Worm (Caenorhabditis elegans) whole organism, late embryonic: ENCODE data around the gene gst-44.

Source experiments
- C08G9.2 ChIP-seq: sonication (generic microtip); optimal IDR thresholded peaks from 2 replicates; lab custom pipeline; 2016; ENCODE audit warnings: mild to moderate bottlenecking, missing genetic modification characterization, moderate library complexity, missing compliant biosample characterization
- C38D4.7 ChIP-seq: fragments of 200-800 bp; sonication (Bioruptor generic); optimal IDR thresholded peaks from 2 replicates; lab custom pipeline; 2018; ENCODE audit warnings: mild to moderate bottlenecking, missing genetic modification characterization, moderate library complexity, missing compliant biosample characterization
- K02D7.2 ChIP-seq: sonication (generic microtip); optimal IDR thresholded peaks from 2 replicates; lab custom pipeline; 2017; ENCODE audit warnings: mild to moderate bottlenecking, missing genetic modification characterization, missing compliant biosample characterization
- K09A11.1 ChIP-seq: sonication (generic microtip); optimal IDR thresholded peaks from 2 replicates; lab custom pipeline; 2017; ENCODE audit warnings: antibody characterized with exemption, mild to moderate bottlenecking, missing genetic modification characterization, missing compliant biosample characterization; ENCODE audit not compliant: insufficient read depth
- T23F11.4 ChIP-seq: fragments of 200-800 bp; sonication (Bioruptor generic); optimal IDR thresholded peaks from 2 replicates; lab custom pipeline; 2018; ENCODE audit warnings: mild to moderate bottlenecking, missing genetic modification characterization, missing compliant biosample characterization
- Y22D7AL.16 ChIP-seq: sonication (generic microtip); optimal IDR thresholded peaks from 2 replicates; lab custom pipeline; 2016; ENCODE audit warnings: missing genetic modification characterization, missing compliant biosample characterization
- ahr-1 ChIP-seq: sonication (generic microtip); optimal IDR thresholded peaks from 2 replicates; lab custom pipeline; 2016; ENCODE audit warnings: missing genetic modification characterization, missing compliant biosample characterization
- ama-1 ChIP-seq: fragments of 150-350 bp; optimal IDR thresholded peaks from 2 replicates; lab custom pipeline; 2014
- ceh-14 ChIP-seq: sonication (generic microtip); optimal IDR thresholded peaks from 2 replicates; lab custom pipeline; 2016; ENCODE audit warnings: missing genotype, missing genetic modification characterization, missing compliant biosample characterization
- ceh-18 ChIP-seq: sonication (generic microtip); optimal IDR thresholded peaks from 2 replicates; lab custom pipeline; 2016; ENCODE audit warnings: missing genetic modification characterization, missing compliant biosample characterization
- ceh-30 ChIP-seq: fragments of 150-350 bp; optimal IDR thresholded peaks from 2 replicates; lab custom pipeline; 2014; ENCODE audit warnings: missing biosample characterization, missing genetic modification characterization
- ceh-31 ChIP-seq: sonication (generic microtip); optimal IDR thresholded peaks from 2 replicates; lab custom pipeline; 2016; ENCODE audit warnings: missing genetic modification characterization, missing compliant biosample characterization
- ceh-45 ChIP-seq: fragments of 200-800 bp; sonication (Bioruptor generic); IDR thresholded peaks from 2 replicates; pipeline ENCODE4 v1.3.6; 2022; ENCODE audit warnings: missing genetic modification reagents, missing genetic modification characterization, missing compliant biosample characterization
- ceh-48 ChIP-seq: sonication (generic microtip); optimal IDR thresholded peaks from 2 replicates; lab custom pipeline; 2016; ENCODE audit warnings: missing genetic modification characterization, inconsistent platforms, missing compliant biosample characterization
- ceh-9 ChIP-seq: sonication (generic microtip); optimal IDR thresholded peaks from 2 replicates; lab custom pipeline; 2016; ENCODE audit warnings: mild to moderate bottlenecking, missing genetic modification characterization, inconsistent platforms, missing compliant biosample characterization
- dve-1 ChIP-seq: sonication (generic microtip); optimal IDR thresholded peaks from 2 replicates; lab custom pipeline; 2017; ENCODE audit warnings: antibody characterized with exemption, mild to moderate bottlenecking, missing genetic modification characterization, missing compliant biosample characterization
- elt-2 ChIP-seq: sonication (generic microtip); optimal IDR thresholded peaks from 2 replicates; lab custom pipeline; 2016; ENCODE audit warnings: missing genetic modification reagents, missing genetic modification characterization, missing compliant biosample characterization
- ets-4 ChIP-seq: sonication (generic microtip); optimal IDR thresholded peaks from 2 replicates; lab custom pipeline; 2016; ENCODE audit warnings: missing genetic modification characterization, missing compliant biosample characterization
- eyg-1 ChIP-seq: sonication (generic microtip); optimal IDR thresholded peaks from 2 replicates; lab custom pipeline; 2016; ENCODE audit warnings: missing genotype, missing genetic modification characterization, missing compliant biosample characterization
- fkh-10 ChIP-seq: fragments of 150-350 bp; optimal IDR thresholded peaks from 2 replicates; lab custom pipeline; 2014; ENCODE audit warnings: missing biosample characterization, missing genetic modification reagents, missing genetic modification characterization
- fkh-6 ChIP-seq: sonication (generic microtip); optimal IDR thresholded peaks from 2 replicates; lab custom pipeline; 2016; ENCODE audit warnings: missing genetic modification characterization, missing compliant biosample characterization
- gmeb-2 ChIP-seq: sonication (generic microtip); optimal IDR thresholded peaks from 2 replicates; lab custom pipeline; 2016; ENCODE audit warnings: missing genetic modification characterization, inconsistent platforms, missing compliant biosample characterization
- hlh-15 ChIP-seq: sonication (generic microtip); optimal IDR thresholded peaks from 2 replicates; lab custom pipeline; 2016; ENCODE audit warnings: missing genetic modification characterization, missing compliant biosample characterization
- hlh-30 ChIP-seq: sonication (generic microtip); optimal IDR thresholded peaks from 2 replicates; lab custom pipeline; 2017; ENCODE audit warnings: antibody characterized with exemption, missing genetic modification characterization, missing compliant biosample characterization; ENCODE audit not compliant: insufficient read depth
- hlh-6 ChIP-seq: sonication (generic microtip); optimal IDR thresholded peaks from 2 replicates; lab custom pipeline; 2016; ENCODE audit warnings: missing genotype, missing genetic modification characterization, missing compliant biosample characterization
- hlh-8 ChIP-seq: sonication (generic microtip); optimal IDR thresholded peaks from 2 replicates; lab custom pipeline; 2016; ENCODE audit warnings: missing genotype, missing genetic modification characterization, missing compliant biosample characterization
- lim-6 ChIP-seq: sonication (generic microtip); optimal IDR thresholded peaks from 2 replicates; lab custom pipeline; 2016; ENCODE audit warnings: missing genetic modification characterization, missing compliant biosample characterization
- lin-11 ChIP-seq: fragments of 200-800 bp; sonication (Bioruptor generic); optimal IDR thresholded peaks from 2 replicates; lab custom pipeline; 2018; ENCODE audit warnings: mild to moderate bottlenecking, missing genetic modification characterization, missing compliant biosample characterization
- madf-2 ChIP-seq: sonication (generic microtip); optimal IDR thresholded peaks from 2 replicates; lab custom pipeline; 2017; ENCODE audit warnings: missing genetic modification characterization, missing compliant biosample characterization
- mec-3 ChIP-seq: sonication (generic microtip); optimal IDR thresholded peaks from 2 replicates; lab custom pipeline; 2016; ENCODE audit warnings: borderline replicate concordance, missing genetic modification characterization, missing compliant biosample characterization
- nfya-1 ChIP-seq: sonication (generic microtip); optimal IDR thresholded peaks from 2 replicates; lab custom pipeline; 2017; ENCODE audit warnings: missing genetic modification characterization, mild to moderate bottlenecking, missing compliant biosample characterization, antibody characterized with exemption, moderate library complexity
- nhr-11 ChIP-seq: fragments of 150-350 bp; optimal IDR thresholded peaks from 2 replicates; lab custom pipeline; 2014; ENCODE audit warnings: missing biosample characterization, missing genetic modification characterization
- nhr-232 ChIP-seq: sonication (generic microtip); optimal IDR thresholded peaks from 2 replicates; lab custom pipeline; 2016; ENCODE audit warnings: missing genetic modification characterization, missing compliant biosample characterization
- npax-4 ChIP-seq: sonication (generic microtip); optimal IDR thresholded peaks from 2 replicates; lab custom pipeline; 2016; ENCODE audit warnings: missing genetic modification characterization, missing compliant biosample characterization
- odd-2 ChIP-seq: sonication (generic microtip); optimal IDR thresholded peaks from 2 replicates; lab custom pipeline; 2017; ENCODE audit warnings: antibody characterized with exemption, mild to moderate bottlenecking, missing genetic modification characterization, missing compliant biosample characterization
- pag-3 ChIP-seq: sonication (generic microtip); optimal IDR thresholded peaks from 2 replicates; lab custom pipeline; 2016; ENCODE audit warnings: missing compliant biosample characterization, missing genetic modification characterization, borderline replicate concordance
- pax-1 ChIP-seq: fragments of 150-350 bp; optimal IDR thresholded peaks from 2 replicates; lab custom pipeline; 2014; ENCODE audit warnings: missing biosample characterization, missing genetic modification characterization
- pha-2 ChIP-seq: sonication (generic microtip); optimal IDR thresholded peaks from 2 replicates; lab custom pipeline; 2017; ENCODE audit warnings: mild to moderate bottlenecking, missing genetic modification characterization, missing compliant biosample characterization
- pha-4 ChIP-seq: fragments of 150-350 bp; optimal IDR thresholded peaks from 2 replicates; lab custom pipeline; 2018; ENCODE audit warnings: missing biosample characterization, missing genetic modification reagents, missing genetic modification characterization
- pqm-1 ChIP-seq: sonication (generic microtip); optimal IDR thresholded peaks from 2 replicates; lab custom pipeline; 2016; ENCODE audit warnings: missing genetic modification characterization, missing compliant biosample characterization
- ref-2 ChIP-seq: sonication (generic microtip); optimal IDR thresholded peaks from 2 replicates; lab custom pipeline; 2016; ENCODE audit warnings: missing genetic modification characterization, missing compliant biosample characterization
- rnt-1 ChIP-seq: sonication (generic microtip); optimal IDR thresholded peaks from 2 replicates; lab custom pipeline; 2016; ENCODE audit warnings: missing genetic modification characterization, missing compliant biosample characterization
- sox-2 ChIP-seq: fragments of 200-800 bp; sonication (Bioruptor generic); IDR thresholded peaks from 2 replicates; pipeline ENCODE4 v1.3.6; 2022; ENCODE audit warnings: missing genetic modification reagents, missing genetic modification characterization, missing compliant biosample characterization
- sox-4 ChIP-seq: sonication (generic microtip); optimal IDR thresholded peaks from 2 replicates; lab custom pipeline; 2017; ENCODE audit warnings: mild to moderate bottlenecking, missing genetic modification characterization, inconsistent platforms, missing compliant biosample characterization
- syd-9 ChIP-seq: sonication (generic microtip); optimal IDR thresholded peaks from 2 replicates; lab custom pipeline; 2016; ENCODE audit warnings: mild to moderate bottlenecking, missing genetic modification characterization, moderate library complexity, missing compliant biosample characterization
- tbx-7 ChIP-seq: sonication (generic microtip); optimal IDR thresholded peaks from 2 replicates; lab custom pipeline; 2016; ENCODE audit warnings: missing genotype, missing genetic modification characterization, missing compliant biosample characterization
- ttx-3 ChIP-seq: sonication (generic microtip); optimal IDR thresholded peaks from 2 replicates; lab custom pipeline; 2016; ENCODE audit warnings: missing genetic modification reagents, missing genetic modification characterization, missing compliant biosample characterization
- unc-42 ChIP-seq: sonication (generic microtip); optimal IDR thresholded peaks from 2 replicates; lab custom pipeline; 2016; ENCODE audit warnings: missing genotype, missing genetic modification characterization, missing compliant biosample characterization
- zip-5 ChIP-seq: sonication (generic microtip); optimal IDR thresholded peaks from 2 replicates; lab custom pipeline; 2016; ENCODE audit warnings: missing genetic modification characterization, missing compliant biosample characterization
- ztf-16 ChIP-seq: sonication (generic microtip); optimal IDR thresholded peaks from 2 replicates; lab custom pipeline; 2017; ENCODE audit warnings: missing genetic modification characterization, missing compliant biosample characterization

The gst-44 gene

DNA sequence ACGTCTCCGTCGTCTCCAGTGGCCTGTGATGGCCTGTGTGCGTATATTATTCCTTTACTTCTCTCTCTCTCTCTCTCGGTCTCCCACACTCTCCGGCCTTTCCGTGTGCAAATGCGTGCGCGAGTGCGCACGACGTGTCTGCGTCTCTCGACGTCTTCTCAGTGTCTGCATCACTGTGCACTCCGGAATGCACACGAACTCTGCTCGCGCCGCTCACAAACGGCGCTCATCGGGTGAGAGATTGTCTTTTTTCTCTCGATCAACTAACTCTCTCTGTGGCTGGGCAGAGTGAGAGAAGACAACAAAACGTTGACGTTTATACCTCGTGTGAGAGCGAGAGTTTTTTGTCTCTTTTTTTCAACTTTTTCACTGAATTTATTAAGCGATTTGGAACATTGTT is 34.8 kb upstream of the gst-44 start (continued):
- TF ChIP-seq nhr-232 (tag; lab: Kevin White, UChicago) (no peak), hlh-30 (tag; lab: Kevin White, UChicago) (peak; percentile 76), fkh-6 (tag; lab: Kevin White, UChicago) (no peak), lim-6 (tag; lab: Kevin White, UChicago) (peak; percentile 41), sox-2 (GFP tag; lab: Robert Waterston, UW) (no peak), zip-5 (no peak), K02D7.2 (tag; lab: Kevin White, UChicago) (no peak), pha-4 (tag; lab: Kevin White, UChicago) (no peak), C38D4.7 (GFP tag; lab: Kevin White, UChicago) (no peak), ceh-30 (tag; lab: Kevin White, UChicago) (peak; percentile 47), ceh-48 (tag; lab: Kevin White, UChicago) (no peak), madf-2 (tag; lab: Kevin White, UChicago) (no peak), hlh-6 (no peak), ceh-9 (tag; lab: Kevin White, UChicago) (no peak), fkh-10 (GFP tag; lab: Kevin White, UChicago) (no peak), Y22D7AL.16 (tag; lab: Kevin White, UChicago) (no peak), eyg-1 (tag; lab: Kevin White, UChicago) (peak; percentile 62), ceh-31 (tag; lab: Kevin White, UChicago) (peak; percentile 91), ztf-16 (tag; lab: Kevin White, UChicago) (peak; percentile 53), unc-42 (peak; percentile 75), hlh-15 (no peak), C08G9.2 (tag; lab: Kevin White, UChicago) (peak; percentile 60), gmeb-2 (tag; lab: Kevin White, UChicago) (no peak), ref-2 (tag; lab: Kevin White, UChicago) (no peak), ceh-14 (tag; lab: Kevin White, UChicago) (peak; percentile 58), sox-4 (tag; lab: Kevin White, UChicago) (no peak), npax-4 (tag; lab: Kevin White, UChicago) (no peak), ceh-45 (GFP tag; lab: Robert Waterston, UW) (no peak), odd-2 (no peak), dve-1 (peak; percentile 37), nhr-11 (tag; lab: Kevin White, UChicago) (no peak), ahr-1 (tag; lab: Kevin White, UChicago) (no peak), ttx-3 (tag; lab: Kevin White, UChicago) (no peak), ceh-18 (tag; lab: Kevin White, UChicago) (peak; percentile 87), mec-3 (tag; lab: Kevin White, UChicago) (no peak), pag-3 (tag; lab: Kevin White, UChicago) (no peak), rnt-1 (peak; percentile 76), tbx-7 (peak; percentile 26), ama-1 (lab: Kevin White, UChicago) (peak; percentile 30), K09A11.1 (tag; lab: Kevin White, UChicago) (peak; percentile 42), elt-2 (tag; lab: Kevin White, UChicago) (peak; percentile 56), hlh-8 (tag; lab: Kevin White, UChicago) (peak; percentile 32), lin-11 (tag; lab: Kevin White, UChicago) (no peak), nfya-1 (tag; lab: Kevin White, UChicago) (peak; percentile 92), pax-1 (tag; lab: Kevin White, UChicago) (peak; percentile 1), pha-2 (tag; lab: Kevin White, UChicago) (peak; percentile 50), ets-4 (tag; lab: Kevin White, UChicago) (peak; percentile 26), pqm-1 (tag; lab: Kevin White, UChicago) (peak; percentile 68), syd-9 (tag; lab: Kevin White, UChicago) (no peak), T23F11.4 (GFP tag; lab: Kevin White, UChicago) (no peak)
